Fruit fly (Drosophila melanogaster): ENCODE data around the gene RluA-2.
A peak's percentile ranks its signal among the peaks of the same experiment; 100 is the strongest.

The RluA-2 gene

dm6 chr2L:10466865-10467270, 10.0 kb upstream of the RluA-2 start (continued):
- TF ChIP-seq Dad (GFP tag; optimal IDR thresholded peaks at IDR 0.05) (peak; percentile 42), Hr78 (GFP tag; optimal IDR thresholded peaks at IDR 0.05) (peak in 1 of 2 experiments; percentile 38), pan (optimal IDR thresholded peaks at IDR 0.05) (no peak), pan (GFP tag; optimal IDR thresholded peaks at IDR 0.05 in 1 of 2, IDR thresholded peaks at IDR 0.05 in 1 of 2) (peak in 1 of 2 experiments; percentile 57), lola (GFP tag; optimal IDR thresholded peaks at IDR 0.05) (peak in 1 of 3 experiments; percentile 74), CG4707 (GFP tag; optimal IDR thresholded peaks at IDR 0.05) (no peak), Neu2 (GFP tag; optimal IDR thresholded peaks at IDR 0.05; ENCODE audit: borderline replicate concordance) (no peak), PHDP (tag; optimal IDR thresholded peaks at IDR 0.05) (peak; percentile 13), D (optimal IDR thresholded peaks at IDR 0.05) (no peak), D (GFP tag; optimal IDR thresholded peaks at IDR 0.05) (peak; percentile 78), pb (GFP tag; optimal IDR thresholded peaks at IDR 0.05) (peak; percentile 1), CG6175 (GFP tag; IDR thresholded peaks at IDR 0.05) (peak; percentile 14; the same call in 1 of the 3 replicates), Gsc (GFP tag; IDR thresholded peaks at IDR 0.05) (peak; percentile 49), tap (tag; optimal IDR thresholded peaks at IDR 0.05) (peak; percentile 46), lov (optimal IDR thresholded peaks at IDR 0.05) (no peak), lov (GFP tag; IDR thresholded peaks at IDR 0.05) (0 out of 3 replicates have a peak, but pooled peaks have one; percentile 54), CG4404 (GFP tag; IDR thresholded peaks at IDR 0.05) (peak; percentile 58; the same call in 1 of the 2 replicates), CrebB (tag; optimal IDR thresholded peaks at IDR 0.05) (no peak), CG10654 (GFP tag; optimal IDR thresholded peaks at IDR 0.05) (peak; percentile 49), otp (GFP tag; IDR thresholded peaks at IDR 0.05) (no peak), CG3407 (GFP tag; optimal IDR thresholded peaks at IDR 0.05) (peak; percentile 33), CG14014 (GFP tag; IDR thresholded peaks at IDR 0.05) (no peak), eyg (GFP tag; optimal IDR thresholded peaks at IDR 0.05) (peak; percentile 16), CG1792 (GFP tag; optimal IDR thresholded peaks at IDR 0.05) (peak; percentile 37), luna (GFP tag; optimal IDR thresholded peaks at IDR 0.05) (no peak), Deaf1 (tag; optimal IDR thresholded peaks at IDR 0.05) (no peak), jing (GFP tag; optimal IDR thresholded peaks at IDR 0.05) (peak; percentile 8), CG9609 (GFP tag; optimal IDR thresholded peaks at IDR 0.05) (peak; percentile 39), crp (GFP tag; optimal IDR thresholded peaks at IDR 0.05) (peak in 1 of 2 experiments; percentile 8), HLHmδ (GFP tag; optimal IDR thresholded peaks at IDR 0.05) (no peak), CTCF (GFP tag; optimal IDR thresholded peaks at IDR 0.05) (peak; percentile 17), CG10209 (GFP tag; optimal IDR thresholded peaks at IDR 0.05) (peak; percentile 17), CG10979 (tag; optimal IDR thresholded peaks at IDR 0.05) (peak; percentile 80), ems (GFP tag; optimal IDR thresholded peaks at IDR 0.05) (peak; percentile 36), CG9932 (GFP tag; IDR thresholded peaks at IDR 0.05) (no peak), CG30020 (tag; optimal IDR thresholded peaks at IDR 0.05) (no peak), cato (GFP tag; optimal IDR thresholded peaks at IDR 0.05; ENCODE audit: borderline replicate concordance) (peak; percentile 18), E2f1 (GFP tag; IDR thresholded peaks at IDR 0.05) (peak; percentile 26; the same call in 1 of the 2 replicates), ssp (GFP tag; IDR thresholded peaks at IDR 0.05) (peak; percentile 64; the same call in 1 of the 2 replicates), Dref (GFP tag; IDR thresholded peaks at IDR 0.05) (no peak), Blimp-1 (GFP tag; optimal IDR thresholded peaks at IDR 0.05) (peak; percentile 74), oc (tag; optimal IDR thresholded peaks at IDR 0.05) (no peak), CG18599 (GFP tag; optimal IDR thresholded peaks at IDR 0.05) (peak; percentile 36), CG32767 (GFP tag; IDR thresholded peaks at IDR 0.05) (0 out of 2 replicates have a peak, but pooled peaks have one; percentile 27), CG10543 (GFP tag; optimal IDR thresholded peaks at IDR 0.05) (no peak), twi (tag; optimal IDR thresholded peaks at IDR 0.05) (peak; percentile 17), Aef1 (GFP tag; IDR thresholded peaks at IDR 0.05) (no peak), Eip74EF (GFP tag; optimal IDR thresholded peaks at IDR 0.05) (peak in 1 of 2 experiments; percentile 65), phol (tag; optimal IDR thresholded peaks at IDR 0.05) (peak; percentile 84), Bteb2 (GFP tag; optimal IDR thresholded peaks at IDR 0.05) (no peak), CG5953 (GFP tag; IDR thresholded peaks at IDR 0.05) (no peak)
